Fruit fly (Drosophila melanogaster) whole organism, prepupa: ENCODE data around the gene CG5676.

Source experiments
- CG10631 ChIP-seq: fragments of 200-800 bp; sonication (Bioruptor generic); optimal IDR thresholded peaks from 2 replicates; lab custom pipeline; 2016; ENCODE audit warnings: missing biosample characterization, missing genetic modification characterization
- CG10669 ChIP-seq: fragments of 200-800 bp; sonication (Bioruptor generic); optimal IDR thresholded peaks from 3 replicates; lab custom pipeline; 2018; ENCODE audit warnings: missing biosample characterization, mild to moderate bottlenecking, missing genetic modification characterization, moderate library complexity
- CG11294 ChIP-seq: fragments of 200-800 bp; sonication (Bioruptor generic); IDR thresholded peaks from 2 replicates; pipeline ENCODE4 v1.3.6; 2022; ENCODE audit warnings: missing biosample characterization, missing genetic modification characterization
- CG11762 ChIP-seq: fragments of 200-800 bp; sonication (Bioruptor generic); optimal IDR thresholded peaks from 3 replicates; lab custom pipeline; 2016; ENCODE audit warnings: missing biosample characterization, missing genetic modification characterization; ENCODE audit not compliant: insufficient read depth
- CG15336 ChIP-seq: fragments of 200-800 bp; sonication (Bioruptor generic); IDR thresholded peaks from 2 replicates; pipeline ENCODE4 v1.3.6; 2022; ENCODE audit warnings: missing biosample characterization, missing genetic modification characterization
- CG3032 ChIP-seq: fragments of 200-800 bp; optimal IDR thresholded peaks from 2 replicates; lab custom pipeline; 2019; ENCODE audit warnings: missing biosample characterization, mild to moderate bottlenecking, missing genetic modification characterization, moderate library complexity
- CG31627 ChIP-seq: fragments of 200-800 bp; sonication (Bioruptor generic); optimal IDR thresholded peaks from 3 replicates; lab custom pipeline; 2016; ENCODE audit warnings: missing biosample characterization, missing genetic modification characterization
- CG34406 ChIP-seq: fragments of 200-800 bp; sonication (Bioruptor generic); optimal IDR thresholded peaks from 3 replicates; lab custom pipeline; 2016; ENCODE audit warnings: missing biosample characterization, missing genetic modification characterization
- CG4318 ChIP-seq: fragments of 200-800 bp; sonication (Bioruptor generic); optimal IDR thresholded peaks from 3 replicates; lab custom pipeline; 2017; ENCODE audit warnings: missing biosample characterization, mild to moderate bottlenecking, missing genetic modification characterization
- CG6792 ChIP-seq: fragments of 200-800 bp; sonication (Bioruptor generic); optimal IDR thresholded peaks from 3 replicates; lab custom pipeline; 2016; ENCODE audit warnings: missing biosample characterization, missing genetic modification characterization
- CG6854 ChIP-seq: fragments of 200-800 bp; sonication (Bioruptor generic); optimal IDR thresholded peaks from 2 replicates; lab custom pipeline; 2017; ENCODE audit warnings: missing biosample characterization, mild to moderate bottlenecking, missing genetic modification characterization
- CG8119 ChIP-seq: fragments of 200-800 bp; sonication (Bioruptor generic); IDR thresholded peaks from 3 replicates; pipeline ENCODE4 v1.3.6; 2022; ENCODE audit warnings: missing biosample characterization, missing genetic modification characterization
- CG8319 ChIP-seq: fragments of 200-800 bp; sonication (Bioruptor generic); optimal IDR thresholded peaks from 3 replicates; lab custom pipeline; 2016; ENCODE audit warnings: missing biosample characterization, missing genetic modification characterization
- CG8632 ChIP-seq: fragments of 200-800 bp; sonication (Bioruptor generic); optimal IDR thresholded peaks from 3 replicates; lab custom pipeline; 2016; ENCODE audit warnings: missing biosample characterization, missing genetic modification characterization
- CG9139 ChIP-seq: fragments of 200-800 bp; sonication (Bioruptor generic); optimal IDR thresholded peaks from 3 replicates; lab custom pipeline; 2017; ENCODE audit warnings: missing biosample characterization, mild to moderate bottlenecking, missing genetic modification characterization
- Eip75B ChIP-seq: fragments of 200-800 bp; sonication (Bioruptor generic); optimal IDR thresholded peaks from 3 replicates; lab custom pipeline; 2016; ENCODE audit warnings: missing biosample characterization, missing genetic modification characterization
- Eip78C ChIP-seq: fragments of 200-800 bp; sonication (Bioruptor generic); peaks from one replicate; lab custom pipeline; 2016; ENCODE audit warnings: missing biosample characterization, missing genetic modification characterization
- Ets21C ChIP-seq: fragments of 200-800 bp; sonication (Bioruptor generic); optimal IDR thresholded peaks from 3 replicates; lab custom pipeline; 2016; ENCODE audit warnings: missing biosample characterization, missing genetic modification characterization
- Ets96B ChIP-seq: fragments of 200-800 bp; optimal IDR thresholded peaks from 2 replicates; lab custom pipeline; 2019; ENCODE audit warnings: missing biosample characterization, mild to moderate bottlenecking, missing genetic modification characterization, moderate library complexity
- Gug ChIP-seq: fragments of 200-800 bp; sonication (Bioruptor generic); IDR thresholded peaks from 2 replicates; pipeline ENCODE4 v1.3.6; 2022; ENCODE audit warnings: missing biosample characterization, missing genetic modification characterization
- Hr38 ChIP-seq: sonication (Bioruptor generic); optimal IDR thresholded peaks from 2 replicates; lab custom pipeline; 2016; ENCODE audit warnings: missing biosample characterization, missing genetic modification characterization
- Hr4 ChIP-seq: fragments of 200-800 bp; sonication (Bioruptor generic); optimal IDR thresholded peaks from 3 replicates; lab custom pipeline; 2016; ENCODE audit warnings: missing biosample characterization, missing genetic modification characterization
- Lpt ChIP-seq: fragments of 200-800 bp; sonication (Bioruptor generic); optimal IDR thresholded peaks from 3 replicates; lab custom pipeline; 2016; ENCODE audit warnings: missing biosample characterization, missing genetic modification characterization
- Met ChIP-seq: fragments of 200-800 bp; sonication (Bioruptor generic); optimal IDR thresholded peaks from 3 replicates; lab custom pipeline; 2016; ENCODE audit warnings: missing biosample characterization, missing genetic modification characterization
- OdsH ChIP-seq: fragments of 200-800 bp; sonication (Bioruptor generic); optimal IDR thresholded peaks from 3 replicates; lab custom pipeline; 2016; ENCODE audit warnings: missing biosample characterization, missing genetic modification characterization
- Sox14 ChIP-seq: fragments of 200-800 bp; sonication (Bioruptor generic); optimal IDR thresholded peaks from 3 replicates; lab custom pipeline; 2016; ENCODE audit warnings: missing biosample characterization, missing genetic modification characterization
- Sox15 ChIP-seq: fragments of 200-800 bp; sonication (Bioruptor generic); optimal IDR thresholded peaks from 3 replicates; lab custom pipeline; 2016; ENCODE audit warnings: missing biosample characterization, missing genetic modification characterization
- achi ChIP-seq: fragments of 200-800 bp; sonication (Bioruptor generic); optimal IDR thresholded peaks from 3 replicates; lab custom pipeline; 2016; ENCODE audit warnings: missing biosample characterization, missing genetic modification characterization
- acj6 ChIP-seq: fragments of 200-800 bp; sonication (Bioruptor generic); optimal IDR thresholded peaks from 3 replicates; lab custom pipeline; 2016; ENCODE audit warnings: missing biosample characterization, missing genetic modification characterization
- cyc ChIP-seq: fragments of 200-800 bp; sonication (Bioruptor generic); optimal IDR thresholded peaks from 3 replicates; lab custom pipeline; 2016; ENCODE audit warnings: missing biosample characterization, missing genetic modification characterization
- dsx ChIP-seq: fragments of 200-800 bp; optimal IDR thresholded peaks from 3 replicates; lab custom pipeline; 2019; ENCODE audit warnings: missing biosample characterization, mild to moderate bottlenecking, missing genetic modification characterization, moderate library complexity; ENCODE audit not compliant: poor library complexity, severe bottlenecking
- eg ChIP-seq: fragments of 200-800 bp; sonication (Bioruptor generic); IDR thresholded peaks from 3 replicates; pipeline ENCODE4 v1.3.6; 2022; ENCODE audit warnings: missing biosample characterization, missing genetic modification characterization
- esn ChIP-seq: fragments of 200-800 bp; sonication (Bioruptor generic); optimal IDR thresholded peaks from 2 replicates; lab custom pipeline; 2016; ENCODE audit warnings: missing biosample characterization, mild to moderate bottlenecking, missing genetic modification characterization, moderate library complexity
- fd85E ChIP-seq: fragments of 200-800 bp; sonication (Bioruptor generic); optimal IDR thresholded peaks from 3 replicates; lab custom pipeline; 2016; ENCODE audit warnings: missing biosample characterization, missing genetic modification characterization
- lz ChIP-seq: fragments of 200-800 bp; sonication (Bioruptor generic); optimal IDR thresholded peaks from 3 replicates; lab custom pipeline; 2016; ENCODE audit warnings: missing biosample characterization, missing genetic modification characterization
- net ChIP-seq: fragments of 200-800 bp; sonication (Bioruptor generic); optimal IDR thresholded peaks from 3 replicates; lab custom pipeline; 2016; ENCODE audit warnings: missing biosample characterization, missing genetic modification characterization
- salr ChIP-seq, 2 experiments: fragments of 200-800 bp; sonication (Bioruptor generic); optimal IDR thresholded peaks; 3 replicates each; lab custom pipeline; 2016 to 2018; ENCODE audit warnings: missing biosample characterization in 2 of 2, missing genetic modification characterization in 2 of 2, mild to moderate bottlenecking in 1 of 2
- spab ChIP-seq: fragments of 200-800 bp; sonication (Bioruptor generic); optimal IDR thresholded peaks from 2 replicates; lab custom pipeline; 2017; ENCODE audit warnings: missing biosample characterization, mild to moderate bottlenecking, missing genetic modification characterization, missing genetic modification reagents
- ss ChIP-seq, 2 experiments: fragments of 200-800 bp; sonication (Bioruptor generic); optimal IDR thresholded peaks; 2 replicates in 1 of 2; 3 replicates in 1 of 2; lab custom pipeline; 2017 to 2018; ENCODE audit warnings: mild to moderate bottlenecking in 2 of 2, missing biosample characterization in 2 of 2, missing genetic modification characterization in 2 of 2, moderate library complexity in 1 of 2
- topi ChIP-seq: fragments of 200-800 bp; sonication (Bioruptor generic); optimal IDR thresholded peaks from 3 replicates; lab custom pipeline; 2016; ENCODE audit warnings: missing biosample characterization, missing genetic modification characterization
- vri ChIP-seq: fragments of 200-800 bp; sonication (Bioruptor generic); optimal IDR thresholded peaks from 3 replicates; lab custom pipeline; 2016; ENCODE audit warnings: missing biosample characterization, mild to moderate bottlenecking, missing genetic modification characterization

CG5676 gene

dm6 chr2L:10255725-10256158 is at the start of gene CG5676:
Gene CG5676, minus strand, starts transcription at chr2L:10255891.
- no peak for TF ChIP-seq Hr38 (GFP tag; lab: Kevin White, UChicago)
- TF ChIP-seq acj6, result no peak
- TF ChIP-seq fd85E (GFP tag; lab: Kevin White, UChicago), result no peak
- TF ChIP-seq CG6854 (GFP tag; lab: Kevin White, UChicago), result no peak
- TF ChIP-seq spab, result no peak
- TF ChIP-seq Met, result no peak
- TF ChIP-seq CG15336, result no peak
- no peak for TF ChIP-seq salr (GFP tag; optimal IDR thresholded peaks at IDR 0.05; lab: Kevin White, UChicago)
- TF ChIP-seq Hr4, result no peak
- no peak for TF ChIP-seq vri (GFP tag; lab: Kevin White, UChicago)

dm6 chr2L:10303786-10304185 is 48.1 kb upstream of the CG5676 start, which contains the start of gene nmd:
Gene nmd, minus strand, starts transcription at chr2L:10303947.
- TF ChIP-seq esn, result peak; percentile 30
- TF ChIP-seq Gug (GFP tag; lab: Robert Waterston, UW), result no peak
- no peak for TF ChIP-seq CG11762
- peak; percentile 34 for TF ChIP-seq Sox14 (GFP tag; lab: Kevin White, UChicago)
- TF ChIP-seq CG3032 (tag; lab: Kevin White, UChicago), result no peak
- TF ChIP-seq CG31627, result peak; percentile 2
- peak; percentile 45 for TF ChIP-seq Eip78C (GFP tag; lab: Kevin White, UChicago)

dm6 chr2L:10301918-10302317 is 46.2 kb upstream of the CG5676 start, which contains the start of gene CG13138:
Gene CG13138, minus strand, starts transcription at chr2L:10302018.
- TF ChIP-seq Ets96B (no peak), Eip78C (GFP tag; lab: Kevin White, UChicago) (peak; percentile 42), Ets21C (GFP tag; lab: Kevin White, UChicago) (no peak)

dm6 chr2L:10299810-10300147 is 44.1 kb upstream of the CG5676 start, which contains the start of gene CYLD:
Gene CYLD, minus strand, starts transcription at chr2L:10299847.
- TF ChIP-seq Met (peak; percentile 62), fd85E (GFP tag; lab: Kevin White, UChicago) (no peak), acj6 (peak; percentile 60), CG11294 (GFP tag; lab: Robert Waterston, UW) (no peak), Eip75B (peak; percentile 50), dsx (GFP tag; lab: Kevin White, UChicago) (no peak), CG4318 (GFP tag; lab: Kevin White, UChicago) (no peak), salr (GFP tag; optimal IDR thresholded peaks at IDR 0.05; lab: Kevin White, UChicago) (peak in 1 of 2 experiments; percentile 22), Eip78C (GFP tag; lab: Kevin White, UChicago) (peak; percentile 86), topi (peak; percentile 50), CG9139 (no peak), Lpt (GFP tag; lab: Kevin White, UChicago) (peak; percentile 35), cyc (peak; percentile 57), CG10631 (peak; percentile 62), CG6854 (GFP tag; lab: Kevin White, UChicago) (no peak), CG15336 (peak; percentile 85), achi (GFP tag; lab: Kevin White, UChicago) (peak; percentile 75), CG31627 (peak; percentile 39), CG8119 (GFP tag; lab: Robert Waterston, UW) (peak; percentile 71; the same call in 2 of the 3 replicates), CG6792 (GFP tag; lab: Kevin White, UChicago) (peak; percentile 51), Ets21C (GFP tag; lab: Kevin White, UChicago) (peak; percentile 18), net (GFP tag; lab: Kevin White, UChicago) (no peak), OdsH (GFP tag; lab: Kevin White, UChicago) (peak; percentile 74), Sox14 (GFP tag; lab: Kevin White, UChicago) (peak; percentile 41), Sox15 (GFP tag; lab: Kevin White, UChicago) (peak; percentile 13), Ets96B (peak; percentile 67), esn (peak; percentile 75), eg (GFP tag; lab: Robert Waterston, UW) (no peak), ss (GFP tag; optimal IDR thresholded peaks at IDR 0.05; lab: Kevin White, UChicago) (no peak), CG11762 (peak; percentile 36), CG3032 (tag; lab: Kevin White, UChicago) (peak; percentile 70), CG10669 (GFP tag; lab: Kevin White, UChicago) (peak; percentile 25), Hr4 (peak; percentile 61), CG8319 (GFP tag; lab: Kevin White, UChicago) (no peak), CG8632 (GFP tag; lab: Kevin White, UChicago) (peak; percentile 62), spab (no peak), CG34406 (GFP tag; lab: Kevin White, UChicago) (no peak), lz (GFP tag; lab: Kevin White, UChicago) (peak; percentile 47)
